Worm (Caenorhabditis elegans) whole organism, L4 larva: Measurements from ENCODE around the gene lec-11.

ENCODE experiments used
- F10B5.3 ChIP-seq: sonication (generic microtip); optimal IDR thresholded peaks from 2 replicates; lab custom pipeline; 2016; ENCODE audit warnings: mild to moderate bottlenecking, missing genetic modification characterization, missing compliant biosample characterization
- F49E8.2 ChIP-seq: sonication (generic microtip); optimal IDR thresholded peaks from 2 replicates; lab custom pipeline; 2016; ENCODE audit warnings: missing compliant biosample characterization, mild to moderate bottlenecking, missing genetic modification characterization, borderline replicate concordance
- T20F7.1 ChIP-seq: fragments of 200-800 bp; sonication (Bioruptor generic); optimal IDR thresholded peaks from 2 replicates; lab custom pipeline; 2018; ENCODE audit warnings: mild to moderate bottlenecking, missing genetic modification characterization, missing compliant biosample characterization
- Y48G9A.11 ChIP-seq: fragments of 200-800 bp; sonication (Bioruptor generic); IDR thresholded peaks from 2 replicates; pipeline ENCODE4 v1.3.6; 2022; ENCODE audit warnings: missing genetic modification reagents, missing genetic modification characterization, missing compliant biosample characterization
- Y5F2A.4 ChIP-seq: fragments of 200-800 bp; sonication (Bioruptor generic); optimal IDR thresholded peaks from 2 replicates; lab custom pipeline; 2018; ENCODE audit warnings: mild to moderate bottlenecking, missing genetic modification characterization, missing compliant biosample characterization
- Y75B8A.6 ChIP-seq: fragments of 200-800 bp; sonication (Bioruptor generic); IDR thresholded peaks from 2 replicates; pipeline ENCODE4 v1.3.6; 2022; ENCODE audit warnings: missing genetic modification reagents, missing genetic modification characterization, missing compliant biosample characterization
- ZK337.2 ChIP-seq: fragments of 200-800 bp; sonication (Bioruptor generic); IDR thresholded peaks from 2 replicates; pipeline ENCODE4 v1.3.6; 2022; ENCODE audit warnings: missing genetic modification reagents, missing genetic modification characterization, missing compliant biosample characterization
- ceh-44 ChIP-seq: fragments of 200-800 bp; sonication (Bioruptor generic); IDR thresholded peaks from 2 replicates; pipeline ENCODE4 v1.3.6; 2022; ENCODE audit warnings: missing genetic modification reagents, missing genetic modification characterization, missing compliant biosample characterization
- cey-2 ChIP-seq: sonication (generic microtip); optimal IDR thresholded peaks from 3 replicates; lab custom pipeline; 2017; ENCODE audit warnings: missing genetic modification characterization, mild to moderate bottlenecking, missing compliant biosample characterization, antibody characterized with exemption, borderline replicate concordance; ENCODE audit not compliant: insufficient read depth
- daf-16 ChIP-seq, 3 experiments: sonication (generic microtip); optimal IDR thresholded peaks; 2 replicates each; lab custom pipeline; 2016 to 2017; ENCODE audit warnings: missing genetic modification characterization in 3 of 3, missing genetic modification reagents in 3 of 3, mild to moderate bottlenecking in 2 of 3, missing compliant biosample characterization in 2 of 3, missing biosample characterization in 1 of 3, moderate library complexity in 1 of 3
- dmd-6 ChIP-seq: fragments of 200-800 bp; sonication (Bioruptor generic); IDR thresholded peaks from 2 replicates; pipeline ENCODE4 v1.3.6; 2022; ENCODE audit warnings: missing genetic modification reagents, missing genetic modification characterization, missing compliant biosample characterization
- dmd-8 ChIP-seq: fragments of 200-800 bp; sonication (Bioruptor generic); IDR thresholded peaks from 2 replicates; pipeline ENCODE4 v1.3.6; 2022; ENCODE audit warnings: missing genetic modification characterization, missing compliant biosample characterization
- dpl-1 ChIP-seq: fragments of 150-350 bp; optimal IDR thresholded peaks from 2 replicates; lab custom pipeline; 2014; ENCODE audit warnings: missing biosample characterization, missing genetic modification reagents, missing genetic modification characterization
- duxl-1 ChIP-seq: sonication (generic microtip); optimal IDR thresholded peaks from 2 replicates; lab custom pipeline; 2016; ENCODE audit warnings: mild to moderate bottlenecking, missing genetic modification characterization, moderate library complexity, missing compliant biosample characterization; ENCODE audit not compliant: poor library complexity
- dve-1 ChIP-seq: sonication (generic microtip); optimal IDR thresholded peaks from 2 replicates; lab custom pipeline; 2017; ENCODE audit warnings: antibody characterized with exemption, mild to moderate bottlenecking, missing genetic modification characterization, missing compliant biosample characterization; ENCODE audit not compliant: insufficient read depth
- fkh-10 ChIP-seq: fragments of 150-350 bp; optimal IDR thresholded peaks from 2 replicates; lab custom pipeline; 2014; ENCODE audit warnings: missing biosample characterization, missing genetic modification reagents, missing genetic modification characterization
- fos-1 ChIP-seq: fragments of 150-350 bp; optimal IDR thresholded peaks from 2 replicates; lab custom pipeline; 2014; ENCODE audit warnings: missing biosample characterization, missing genetic modification characterization
- gei-8 ChIP-seq: fragments of 200-800 bp; sonication (Bioruptor generic); optimal IDR thresholded peaks from 2 replicates; lab custom pipeline; 2018; ENCODE audit warnings: mild to moderate bottlenecking, missing genetic modification characterization, missing compliant biosample characterization
- hif-1 ChIP-seq, 2 experiments: sonication (generic microtip); optimal IDR thresholded peaks; 2 replicates each; lab custom pipeline; 2016 to 2017; ENCODE audit warnings: missing compliant biosample characterization in 2 of 2, missing genetic modification characterization in 2 of 2, missing genetic modification reagents in 2 of 2, missing genotype in 2 of 2, mild to moderate bottlenecking in 1 of 2
- hlh-11 ChIP-seq: fragments of 200-800 bp; sonication (Bioruptor generic); optimal IDR thresholded peaks from 2 replicates; lab custom pipeline; 2018; ENCODE audit warnings: mild to moderate bottlenecking, missing genetic modification characterization, missing compliant biosample characterization
- hlh-30 ChIP-seq: sonication (generic microtip); optimal IDR thresholded peaks from 2 replicates; lab custom pipeline; 2017; ENCODE audit warnings: antibody characterized with exemption, mild to moderate bottlenecking, missing genetic modification characterization, missing compliant biosample characterization; ENCODE audit not compliant: insufficient read depth
- lim-7 ChIP-seq: fragments of 200-800 bp; sonication (Bioruptor generic); IDR thresholded peaks from 2 replicates; pipeline ENCODE4 v1.3.6; 2022; ENCODE audit warnings: missing genetic modification characterization, missing compliant biosample characterization
- lin-1 ChIP-seq: fragments of 200-800 bp; sonication (Bioruptor generic); IDR thresholded peaks from 2 replicates; pipeline ENCODE4 v1.3.6; 2022; ENCODE audit warnings: missing genetic modification reagents, missing genetic modification characterization, missing compliant biosample characterization
- lin-13 ChIP-seq: fragments of 150-350 bp; optimal IDR thresholded peaks from 2 replicates; lab custom pipeline; 2014; ENCODE audit warnings: missing biosample characterization, missing genetic modification reagents, missing genetic modification characterization
- lin-38 ChIP-seq: fragments of 200-800 bp; sonication (Bioruptor generic); IDR thresholded peaks from 2 replicates; pipeline ENCODE4 v1.3.6; 2022; ENCODE audit warnings: missing genetic modification reagents, missing genetic modification characterization, missing compliant biosample characterization
- lin-39 ChIP-seq: fragments of 150-350 bp; optimal IDR thresholded peaks from 2 replicates; lab custom pipeline; 2014; ENCODE audit warnings: missing biosample characterization, missing genetic modification reagents, missing genetic modification characterization
- lsy-2 ChIP-seq, 2 experiments: fragments of 150-350 bp in 1 of 2; sonication (generic microtip) in 1 of 2; optimal IDR thresholded peaks; 2 replicates each; lab custom pipeline; 2014 to 2017; ENCODE audit warnings: missing biosample characterization in 2 of 2, missing genetic modification characterization in 2 of 2
- madf-9 ChIP-seq: fragments of 200-800 bp; sonication (Bioruptor generic); conservative IDR thresholded peaks from 2 replicates; pipeline ENCODE4 v1.3.6; 2022; ENCODE audit warnings: missing genetic modification reagents, missing genetic modification characterization, missing compliant biosample characterization
- mes-2 ChIP-seq: sonication (generic microtip); optimal IDR thresholded peaks from 2 replicates; lab custom pipeline; 2016; ENCODE audit warnings: missing genotype, mild to moderate bottlenecking, missing genetic modification characterization, missing compliant biosample characterization; ENCODE audit not compliant: poor library complexity, severe bottlenecking
- mxl-3 ChIP-seq: fragments of 200-800 bp; sonication (Bioruptor generic); optimal IDR thresholded peaks from 2 replicates; lab custom pipeline; 2018; ENCODE audit warnings: mild to moderate bottlenecking, missing genetic modification characterization, missing compliant biosample characterization
- nhr-102 ChIP-seq: sonication (generic microtip); optimal IDR thresholded peaks from 2 replicates; lab custom pipeline; 2016; ENCODE audit warnings: mild to moderate bottlenecking, missing genetic modification characterization, moderate library complexity, missing compliant biosample characterization
- nhr-11 ChIP-seq: fragments of 150-350 bp; optimal IDR thresholded peaks from 2 replicates; lab custom pipeline; 2014; ENCODE audit warnings: missing biosample characterization, missing genetic modification characterization
- nhr-28 ChIP-seq: fragments of 150-350 bp; optimal IDR thresholded peaks from 2 replicates; lab custom pipeline; 2014; ENCODE audit warnings: missing biosample characterization, missing genetic modification characterization
- nhr-42 ChIP-seq: fragments of 200-800 bp; sonication (Bioruptor generic); IDR thresholded peaks from 2 replicates; pipeline ENCODE4 v1.3.6; 2022; ENCODE audit warnings: missing genetic modification characterization, missing compliant biosample characterization
- pqm-1 ChIP-seq: sonication (generic microtip); optimal IDR thresholded peaks from 2 replicates; lab custom pipeline; 2017; ENCODE audit warnings: missing biosample characterization, missing genetic modification characterization
- rbr-2 ChIP-seq: sonication (generic microtip); optimal IDR thresholded peaks from 2 replicates; lab custom pipeline; 2016; ENCODE audit warnings: missing genotype, missing genetic modification characterization, missing compliant biosample characterization
- snpc-1.2 ChIP-seq: fragments of 200-800 bp; sonication (Bioruptor generic); IDR thresholded peaks from 2 replicates; pipeline ENCODE4 v1.3.6; 2022; ENCODE audit warnings: missing genetic modification reagents, missing genetic modification characterization, missing compliant biosample characterization
- snpc-4 ChIP-seq: fragments of 150-350 bp; optimal IDR thresholded peaks from 2 replicates; lab custom pipeline; 2014; ENCODE audit warnings: missing biosample characterization, missing genetic modification characterization
- spr-1 ChIP-seq: sonication (generic microtip); optimal IDR thresholded peaks from 2 replicates; lab custom pipeline; 2016; ENCODE audit warnings: mild to moderate bottlenecking, missing genetic modification characterization, missing compliant biosample characterization
- unc-130 ChIP-seq: sonication (generic microtip); optimal IDR thresholded peaks from 2 replicates; lab custom pipeline; 2016; ENCODE audit warnings: missing genetic modification reagents, missing genetic modification characterization, missing compliant biosample characterization
- zip-2 ChIP-seq: fragments of 150-350 bp; optimal IDR thresholded peaks from 2 replicates; lab custom pipeline; 2014; ENCODE audit warnings: missing biosample characterization, missing genetic modification characterization

The lec-11 gene

DNA sequence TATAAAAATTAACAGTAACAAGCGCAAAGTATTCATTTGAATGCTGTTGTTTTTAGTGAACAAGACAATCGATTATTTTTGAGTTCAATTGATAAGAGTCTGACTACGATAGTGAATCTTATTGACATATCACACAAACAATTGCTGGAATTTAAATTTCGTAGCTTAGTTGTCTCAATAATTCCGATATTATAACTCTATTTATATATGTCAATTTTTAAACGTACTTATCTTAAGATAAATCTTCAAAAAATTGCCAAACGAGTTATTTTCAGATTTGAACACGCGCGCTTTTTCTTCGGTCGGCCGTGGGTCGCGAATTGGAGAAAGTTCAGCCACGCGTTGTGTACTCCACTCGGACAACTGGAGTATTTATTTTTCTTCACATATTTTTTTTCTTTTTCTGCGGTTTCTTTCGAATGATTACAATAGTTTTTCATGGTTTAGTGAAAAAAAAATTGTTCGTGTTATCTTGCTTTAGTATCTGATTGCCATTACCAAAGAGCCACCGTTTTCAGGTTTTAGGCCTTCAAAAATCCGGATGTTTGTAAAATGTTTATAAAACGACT is 41.8 kb upstream of the lec-11 start, which contains the start of the genes cest-5.1 and C01B10.9:
TSS of gene cest-5.1 (minus strand) at position 51 of the 569 bp plus-strand sequence.
TSS of gene C01B10.9 (plus strand) at position 519 of the 569 bp plus-strand sequence.
- TF ChIP-seq hlh-11 (tag; lab: Kevin White, UChicago) (no peak), T20F7.1 (peak; percentile 15), nhr-102 (tag; lab: Kevin White, UChicago) (peak; percentile 33), nhr-42 (GFP tag; lab: Robert Waterston, UW) (no peak), hlh-30 (tag; lab: Kevin White, UChicago) (no peak), unc-130 (GFP tag; lab: Kevin White, UChicago) (peak; percentile 88), rbr-2 (tag; lab: Kevin White, UChicago) (peak; percentile 30), madf-9 (GFP tag; lab: Robert Waterston, UW) (0 out of 2 replicates have a peak, but pooled peaks have one; percentile 31), lin-38 (GFP tag; lab: Robert Waterston, UW) (peak; percentile 74), lin-1 (GFP tag; lab: Robert Waterston, UW) (no peak), cey-2 (tag; lab: Kevin White, UChicago) (no peak), lim-7 (GFP tag; lab: Robert Waterston, UW) (no peak), snpc-4 (tag; lab: Kevin White, UChicago) (peak; percentile 12), lsy-2 (tag; optimal IDR thresholded peaks at IDR 0.05; lab: Kevin White, UChicago) (peak in 1 of 2 experiments; percentile 79), Y48G9A.11 (no peak), hif-1 (tag; optimal IDR thresholded peaks at IDR 0.05; lab: Kevin White, UChicago) (peak in 1 of 2 experiments; percentile 90), mes-2 (peak; percentile 99), ceh-44 (GFP tag; lab: Robert Waterston, UW) (peak; percentile 33; the same call in 1 of the 2 replicates), dmd-6 (GFP tag; lab: Robert Waterston, UW) (peak; percentile 63), dpl-1 (GFP tag; lab: Kevin White, UChicago) (peak; percentile 95), snpc-1.2 (GFP tag; lab: Robert Waterston, UW) (peak; percentile 90), Y75B8A.6 (GFP tag; lab: Robert Waterston, UW) (no peak), dve-1 (peak; percentile 49), nhr-28 (tag; lab: Kevin White, UChicago) (peak; percentile 31), fos-1 (tag; lab: Kevin White, UChicago) (no peak), ZK337.2 (GFP tag; lab: Robert Waterston, UW) (peak; percentile 86), daf-16 (GFP tag; optimal IDR thresholded peaks at IDR 0.05; lab: Kevin White, UChicago) (peak in 1 of 2 experiments; percentile 7), daf-16 (tag; optimal IDR thresholded peaks at IDR 0.05; lab: Kevin White, UChicago) (peak; percentile 59), duxl-1 (peak; percentile 41), gei-8 (GFP tag; lab: Kevin White, UChicago) (no peak), fkh-10 (GFP tag; lab: Kevin White, UChicago) (no peak), zip-2 (tag; lab: Kevin White, UChicago) (peak; percentile 4)

- TF ChIP-seq pqm-1 (tag; lab: Kevin White, UChicago): peak; percentile 68
- TF ChIP-seq dve-1: peak; percentile 51
- TF ChIP-seq dmd-8 (GFP tag; lab: Robert Waterston, UW): no peak
- no peak for TF ChIP-seq F49E8.2
- TF ChIP-seq nhr-11 (tag; lab: Kevin White, UChicago): no peak
- TF ChIP-seq lin-13 (GFP tag; lab: Kevin White, UChicago): no peak
- no peak for TF ChIP-seq daf-16 (GFP tag; optimal IDR thresholded peaks at IDR 0.05; lab: Kevin White, UChicago)
- TF ChIP-seq daf-16 (tag; optimal IDR thresholded peaks at IDR 0.05; lab: Kevin White, UChicago): peak; percentile 81
- TF ChIP-seq nhr-28 (tag; lab: Kevin White, UChicago): peak; percentile 54
- TF ChIP-seq lin-39: no peak
- no peak for TF ChIP-seq spr-1
- no peak for TF ChIP-seq F10B5.3 (tag; lab: Kevin White, UChicago)
- peak; percentile 5 for TF ChIP-seq nhr-102 (tag; lab: Kevin White, UChicago)
- TF ChIP-seq Y5F2A.4 (GFP tag; lab: Kevin White, UChicago): no peak
- no peak for TF ChIP-seq mxl-3
These were observed 37.8 kb upstream of the lec-11 start, which contains the start of gene cest-5.2 for ce11 chrIV:6627798-6628197. Gene cest-5.2, minus strand, starts transcription at chrIV:6627925.
